Worm (Caenorhabditis elegans) whole organism, young adult: ENCODE data around the gene F43G6.16.
A peak's percentile ranks its signal among the peaks of the same experiment; 100 is the strongest.

ENCODE experiments used
- B0019.2 ChIP-seq: fragments of 200-800 bp; sonication (Bioruptor generic); conservative IDR thresholded peaks from 2 replicates; pipeline ENCODE4 v1.3.6; 2022; ENCODE audit warnings: missing genetic modification reagents, missing genetic modification characterization, missing compliant biosample characterization
- B0035.1 ChIP-seq: sonication (generic microtip); optimal IDR thresholded peaks from 2 replicates; lab custom pipeline; 2016; ENCODE audit warnings: missing genetic modification characterization, mild to moderate bottlenecking, missing compliant biosample characterization, missing genotype, missing genetic modification reagents
- F49E8.2 ChIP-seq: sonication (generic microtip); optimal IDR thresholded peaks from 3 replicates; lab custom pipeline; 2017; ENCODE audit warnings: missing genetic modification characterization, mild to moderate bottlenecking, missing compliant biosample characterization, antibody characterized with exemption, moderate library complexity; ENCODE audit not compliant: insufficient read depth
- T26A5.8 ChIP-seq: sonication (generic microtip); optimal IDR thresholded peaks from 2 replicates; lab custom pipeline; 2016; ENCODE audit warnings: missing genetic modification characterization, missing compliant biosample characterization
- Y53F4B.3 ChIP-seq: fragments of 200-800 bp; sonication (Bioruptor generic); IDR thresholded peaks from 2 replicates; pipeline ENCODE4 v1.3.6; 2022; ENCODE audit warnings: missing genetic modification reagents, missing genetic modification characterization, missing compliant biosample characterization
- Y56A3A.18 ChIP-seq: fragments of 200-800 bp; sonication (Bioruptor generic); IDR thresholded peaks from 2 replicates; pipeline ENCODE4 v1.3.6; 2022; ENCODE audit warnings: missing genetic modification reagents, missing genetic modification characterization, missing compliant biosample characterization
- Y79H2A.3 ChIP-seq: fragments of 200-800 bp; sonication (Bioruptor generic); conservative IDR thresholded peaks from 2 replicates; pipeline ENCODE4 v1.3.6; 2022; ENCODE audit warnings: missing genetic modification reagents, missing genetic modification characterization, missing compliant biosample characterization
- attf-3 ChIP-seq: fragments of 200-800 bp; sonication (Bioruptor generic); conservative IDR thresholded peaks from 2 replicates; pipeline ENCODE4 v1.3.6; 2022; ENCODE audit warnings: missing genetic modification reagents, missing genetic modification characterization, missing compliant biosample characterization
- attf-5 ChIP-seq: fragments of 200-800 bp; sonication (Bioruptor generic); optimal IDR thresholded peaks from 2 replicates; lab custom pipeline; 2018; ENCODE audit warnings: mild to moderate bottlenecking, missing genetic modification characterization, missing compliant biosample characterization
- bed-1 ChIP-seq: fragments of 200-800 bp; sonication (Bioruptor generic); IDR thresholded peaks from 2 replicates; pipeline ENCODE4 v1.3.6; 2022; ENCODE audit warnings: missing genetic modification reagents, missing genetic modification characterization, missing compliant biosample characterization
- ceh-27 ChIP-seq: fragments of 200-800 bp; sonication (Bioruptor generic); optimal IDR thresholded peaks from 2 replicates; lab custom pipeline; 2018; ENCODE audit warnings: mild to moderate bottlenecking, missing genetic modification characterization, moderate library complexity, missing compliant biosample characterization
- ceh-58 ChIP-seq: fragments of 200-800 bp; sonication (Bioruptor generic); IDR thresholded peaks from 2 replicates; pipeline ENCODE4 v1.3.6; 2022; ENCODE audit warnings: missing genetic modification characterization, missing compliant biosample characterization
- ceh-91 ChIP-seq: fragments of 200-800 bp; sonication (Bioruptor generic); IDR thresholded peaks from 2 replicates; pipeline ENCODE4 v1.3.6; 2022; ENCODE audit warnings: missing genetic modification reagents, missing genetic modification characterization, missing compliant biosample characterization
- efl-1 ChIP-seq: fragments of 150-350 bp; optimal IDR thresholded peaks from 2 replicates; lab custom pipeline; 2014; ENCODE audit warnings: missing biosample characterization, missing genetic modification reagents, missing genetic modification characterization
- egrh-3 ChIP-seq: fragments of 200-800 bp; sonication (Bioruptor generic); IDR thresholded peaks from 2 replicates; pipeline ENCODE4 v1.3.6; 2022; ENCODE audit warnings: missing genetic modification reagents, missing genetic modification characterization, missing compliant biosample characterization
- ekl-4 ChIP-seq: fragments of 200-800 bp; sonication (Bioruptor generic); IDR thresholded peaks from 2 replicates; pipeline ENCODE4 v1.3.6; 2022; ENCODE audit warnings: missing genetic modification reagents, missing genetic modification characterization, missing compliant biosample characterization
- ets-4 ChIP-seq: fragments of 200-800 bp; sonication (Bioruptor generic); optimal IDR thresholded peaks from 2 replicates; lab custom pipeline; 2018; ENCODE audit warnings: mild to moderate bottlenecking, missing genetic modification characterization, missing compliant biosample characterization
- hmg-1.2 ChIP-seq: fragments of 200-800 bp; sonication (Bioruptor generic); IDR thresholded peaks from 2 replicates; pipeline ENCODE4 v1.3.6; 2022; ENCODE audit warnings: missing genetic modification reagents, missing genetic modification characterization, missing compliant biosample characterization
- hrde-1 ChIP-seq: sonication (generic microtip); optimal IDR thresholded peaks from 2 replicates; lab custom pipeline; 2016; ENCODE audit warnings: missing genetic modification characterization, mild to moderate bottlenecking, missing compliant biosample characterization, moderate library complexity, missing genotype, missing genetic modification reagents, borderline replicate concordance
- let-526 ChIP-seq: fragments of 200-800 bp; sonication (Bioruptor generic); IDR thresholded peaks from 2 replicates; pipeline ENCODE4 v1.3.6; 2022; ENCODE audit warnings: missing genetic modification reagents, missing genetic modification characterization, missing compliant biosample characterization
- let-607 ChIP-seq, 2 experiments: fragments of 200-800 bp in 1 of 2; sonication (Bioruptor generic) in 1 of 2; sonication (generic microtip) in 1 of 2; optimal IDR thresholded peaks; 2 replicates each; lab custom pipeline; 2016 to 2018; ENCODE audit warnings: mild to moderate bottlenecking in 2 of 2, missing compliant biosample characterization in 2 of 2, missing genetic modification characterization in 2 of 2, moderate library complexity in 2 of 2, missing genotype in 1 of 2
- lin-35 ChIP-seq, 3 experiments: fragments of 150-350 bp in 2 of 3; sonication (generic microtip) in 1 of 3; optimal IDR thresholded peaks; 2 replicates each; lab custom pipeline; 2014 to 2018; ENCODE audit warnings: missing biosample characterization in 3 of 3, missing genetic modification characterization in 3 of 3, missing genetic modification reagents in 3 of 3
- lin-54 ChIP-seq: fragments of 200-800 bp; sonication (Bioruptor generic); optimal IDR thresholded peaks from 2 replicates; lab custom pipeline; 2018; ENCODE audit warnings: mild to moderate bottlenecking, missing genetic modification characterization, missing compliant biosample characterization
- lir-1 ChIP-seq: fragments of 200-800 bp; sonication (Bioruptor generic); conservative IDR thresholded peaks from 2 replicates; pipeline ENCODE4 v1.3.6; 2022; ENCODE audit warnings: missing genetic modification reagents, missing genetic modification characterization, missing compliant biosample characterization
- mel-28 ChIP-seq: sonication (generic microtip); optimal IDR thresholded peaks from 2 replicates; lab custom pipeline; 2016; ENCODE audit warnings: borderline replicate concordance, mild to moderate bottlenecking, missing genetic modification characterization, missing compliant biosample characterization
- mes-4 ChIP-seq: sonication (generic microtip); optimal IDR thresholded peaks from 2 replicates; lab custom pipeline; 2016; ENCODE audit warnings: missing genotype, missing genetic modification characterization, missing compliant biosample characterization
- repo-1 ChIP-seq: sonication (generic microtip); optimal IDR thresholded peaks from 2 replicates; lab custom pipeline; 2017; ENCODE audit warnings: mild to moderate bottlenecking, missing genetic modification characterization, missing compliant biosample characterization
- rpc-1 ChIP-seq, 2 experiments: fragments of 150-350 bp in 1 of 2; sonication (generic microtip) in 1 of 2; optimal IDR thresholded peaks; 2 replicates each; lab custom pipeline; 2014 to 2018; ENCODE audit warnings: missing biosample characterization in 1 of 2, missing genetic modification characterization in 1 of 2, missing genetic modification reagents in 1 of 2, missing genotype in 1 of 2
- snpc-1.1 ChIP-seq: sonication (generic microtip); optimal IDR thresholded peaks from 2 replicates; lab custom pipeline; 2017; ENCODE audit warnings: missing genetic modification characterization, mild to moderate bottlenecking, missing compliant biosample characterization, antibody characterized with exemption, moderate library complexity, missing genotype, missing genetic modification reagents; ENCODE audit not compliant: insufficient read depth
- snpc-4 ChIP-seq, 5 experiments: fragments of 150-350 bp in 1 of 5; sonication (generic microtip) in 4 of 5; optimal IDR thresholded peaks; 2 replicates each; lab custom pipeline; 2014 to 2018; ENCODE audit warnings: missing genetic modification characterization in 5 of 5, missing biosample characterization in 3 of 5, antibody characterized with exemption in 2 of 5, mild to moderate bottlenecking in 2 of 5, missing compliant biosample characterization in 2 of 5, missing genotype in 2 of 5, moderate library complexity in 2 of 5, missing genetic modification reagents in 1 of 5
- zfh-2 ChIP-seq: fragments of 200-800 bp; sonication (Bioruptor generic); conservative IDR thresholded peaks from 2 replicates; pipeline ENCODE4 v1.3.6; 2022; ENCODE audit warnings: missing genetic modification reagents, missing genetic modification characterization, missing compliant biosample characterization
- ztf-3 ChIP-seq: fragments of 200-800 bp; sonication (Bioruptor generic); optimal IDR thresholded peaks from 2 replicates; lab custom pipeline; 2018; ENCODE audit warnings: mild to moderate bottlenecking, missing genetic modification characterization, missing compliant biosample characterization

The F43G6.16 gene

DNA sequence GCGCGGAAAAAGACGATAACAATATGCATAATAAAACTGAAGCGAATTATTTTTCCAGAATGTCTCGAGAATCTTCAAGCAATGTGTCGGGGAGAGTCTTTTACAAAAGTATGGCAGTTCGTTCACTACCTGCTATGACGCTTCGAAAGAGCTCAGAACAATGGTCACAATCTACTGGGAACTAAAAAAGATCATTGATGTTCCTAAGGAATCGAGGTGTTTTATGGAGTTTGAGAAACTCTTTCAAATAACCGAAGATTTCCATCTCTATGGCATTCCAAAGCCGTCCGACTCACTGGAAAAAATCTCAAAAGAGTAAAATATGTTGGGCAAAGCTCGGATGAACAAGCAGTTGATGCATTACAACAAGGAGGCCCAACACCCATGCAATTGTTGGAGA is 10.1 kb downstream of the F43G6.16 start, which contains the start of gene F44E5.15:
Gene F44E5.15 (plus strand): TSS at position 301 of the 400 bp plus-strand sequence.
- TF ChIP-seq ets-4 (GFP tag; lab: Kevin White, UChicago) (no peak), rpc-1 (optimal IDR thresholded peaks at IDR 0.05; lab: Kevin White, UChicago) (no peak), rpc-1 (tag; optimal IDR thresholded peaks at IDR 0.05; lab: Kevin White, UChicago) (no peak), bed-1 (GFP tag; lab: Robert Waterston, UW) (no peak), repo-1 (no peak), lin-54 (no peak), mel-28 (no peak), efl-1 (GFP tag; lab: Kevin White, UChicago) (no peak)

DNA sequence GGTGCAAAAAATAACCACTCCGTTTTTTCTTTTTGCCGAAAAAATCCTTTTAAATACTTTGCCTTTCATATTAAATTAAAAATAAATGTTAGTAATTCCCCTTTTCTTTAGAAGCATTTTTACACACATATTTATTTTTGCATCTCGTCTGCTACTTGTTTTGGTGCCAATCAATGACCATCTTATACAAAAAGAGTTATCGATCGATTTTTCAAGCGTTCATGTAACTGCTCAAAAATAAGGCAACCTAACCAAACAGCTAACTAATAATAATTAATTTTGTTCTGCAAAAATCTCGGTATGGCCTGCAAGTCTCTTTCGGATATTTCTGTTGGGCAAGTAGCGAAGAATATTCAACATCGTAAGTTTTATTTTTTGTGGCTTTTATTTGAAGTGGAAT is 16.0 kb downstream of the F43G6.16 start, which contains the start of gene F44E5.2:
Gene F44E5.2 (plus strand): TSS at position 301 of the 400 bp plus-strand sequence.
- TF ChIP-seq Y79H2A.3 (no peak), B0019.2 (GFP tag; lab: Robert Waterston, UW) (no peak), B0035.1 (tag; lab: Kevin White, UChicago) (no peak), ceh-58 (GFP tag; lab: Robert Waterston, UW) (no peak), lir-1 (GFP tag; lab: Robert Waterston, UW) (no peak), snpc-1.1 (tag; lab: Kevin White, UChicago) (no peak), attf-3 (no peak), F49E8.2 (tag; lab: Kevin White, UChicago) (no peak)

DNA sequence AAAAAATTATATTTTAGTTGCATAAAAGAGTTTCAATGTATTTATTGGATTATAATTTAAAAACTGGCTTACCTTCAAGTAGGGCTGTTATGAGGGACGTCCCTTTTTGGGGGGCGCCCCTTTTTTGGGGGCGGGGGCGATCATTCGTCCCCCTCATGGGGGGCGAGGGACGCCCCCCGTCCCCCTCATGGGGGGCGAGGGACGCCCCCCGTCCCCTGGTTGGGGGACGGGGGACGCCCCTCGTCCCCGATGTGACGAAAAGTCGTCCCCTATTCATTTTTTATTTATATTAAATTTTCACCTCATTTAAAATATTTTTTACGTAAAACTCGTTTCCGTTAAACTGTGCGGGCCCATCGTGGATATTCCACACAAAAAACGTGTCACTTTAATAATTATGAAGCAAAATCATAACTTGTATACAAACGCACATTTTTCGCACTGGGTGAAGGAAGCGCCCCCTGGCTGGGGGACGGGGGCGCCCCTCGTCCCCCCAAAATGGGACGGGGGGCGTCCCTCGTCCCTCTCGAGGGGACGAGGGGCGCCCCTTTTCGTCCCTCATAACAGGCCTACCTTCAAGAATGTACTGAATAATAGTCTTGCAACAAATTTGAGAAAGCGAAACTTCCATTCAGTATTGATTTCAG is 16.8 kb downstream of the F43G6.16 start:
- TF ChIP-seq ztf-3 (GFP tag; lab: Kevin White, UChicago): no peak
- TF ChIP-seq lin-35 (GFP tag; optimal IDR thresholded peaks at IDR 0.05; lab: Kevin White, UChicago): no peak
- no peak for TF ChIP-seq T26A5.8 (tag; lab: Kevin White, UChicago)
- TF ChIP-seq ekl-4 (GFP tag; lab: Robert Waterston, UW): no peak
- peak; percentile 99 for TF ChIP-seq egrh-3 (GFP tag; lab: Robert Waterston, UW)
- TF ChIP-seq snpc-4 (GFP tag; optimal IDR thresholded peaks at IDR 0.05; lab: Kevin White, UChicago): no peak
- no peak for TF ChIP-seq snpc-4 (tag; optimal IDR thresholded peaks at IDR 0.05; lab: Kevin White, UChicago)
- no peak for TF ChIP-seq hrde-1 (tag; lab: Kevin White, UChicago)
- TF ChIP-seq attf-5 (GFP tag; lab: Kevin White, UChicago): no peak
- no peak for TF ChIP-seq let-607 (tag; optimal IDR thresholded peaks at IDR 0.05; lab: Kevin White, UChicago)
- no peak for TF ChIP-seq Y53F4B.3 (GFP tag; lab: Robert Waterston, UW)
- no peak for TF ChIP-seq mes-4 (tag; lab: Kevin White, UChicago)
- TF ChIP-seq zfh-2 (GFP tag; lab: Robert Waterston, UW): peak; percentile 88
- TF ChIP-seq let-526 (GFP tag; lab: Robert Waterston, UW): no peak
- TF ChIP-seq hmg-1.2 (GFP tag; lab: Robert Waterston, UW): no peak
- TF ChIP-seq Y56A3A.18 (GFP tag; lab: Robert Waterston, UW): no peak
- no peak for TF ChIP-seq ceh-91 (GFP tag; lab: Robert Waterston, UW)
- TF ChIP-seq ceh-27 (GFP tag; lab: Kevin White, UChicago): no peak
